Fruit fly (Drosophila melanogaster) whole organism, embryonic: Measurements from ENCODE around the gene Syx1A.

ENCODE experiments used
- C15 ChIP-seq: fragments of 200-800 bp; sonication (Bioruptor generic); IDR thresholded peaks from 3 replicates; pipeline ENCODE4 v1.3.6; 2022; ENCODE audit warnings: missing biosample characterization, missing genetic modification characterization
- CG10147 ChIP-seq: fragments of 200-800 bp; sonication (Bioruptor generic); optimal IDR thresholded peaks from 2 replicates; lab custom pipeline; 2019; ENCODE audit warnings: missing biosample characterization, mild to moderate bottlenecking, missing genetic modification characterization, moderate library complexity
- CG10431 ChIP-seq: fragments of 200-800 bp; sonication (Bioruptor generic); optimal IDR thresholded peaks from 3 replicates; lab custom pipeline; 2018; ENCODE audit warnings: missing biosample characterization, mild to moderate bottlenecking, missing genetic modification characterization
- CG10654 ChIP-seq: fragments of 200-800 bp; sonication (Bioruptor generic); optimal IDR thresholded peaks from 2 replicates; lab custom pipeline; 2016; ENCODE audit warnings: missing biosample characterization, missing genetic modification characterization
- CG10959 ChIP-seq: fragments of 200-800 bp; sonication (Bioruptor generic); IDR thresholded peaks from 2 replicates; pipeline ENCODE4 v1.3.6; 2022; ENCODE audit warnings: missing biosample characterization, missing genetic modification characterization
- CG1233 ChIP-seq: fragments of 200-800 bp; sonication (Bioruptor generic); optimal IDR thresholded peaks from 4 replicates; lab custom pipeline; 2018; ENCODE audit warnings: missing biosample characterization, mild to moderate bottlenecking, missing genetic modification characterization
- CG12744 ChIP-seq: fragments of 200-800 bp; sonication (Bioruptor generic); optimal IDR thresholded peaks from 2 replicates; lab custom pipeline; 2016; ENCODE audit warnings: missing biosample characterization, missing genetic modification characterization
- CG13287 ChIP-seq: fragments of 200-800 bp; sonication (Bioruptor generic); IDR thresholded peaks from 2 replicates; pipeline ENCODE4 v1.3.6; 2022; ENCODE audit warnings: missing biosample characterization, missing genetic modification characterization; ENCODE audit not compliant: partially characterized antibody
- CG13624 ChIP-seq: fragments of 200-800 bp; sonication (Bioruptor generic); optimal IDR thresholded peaks from 2 replicates; lab custom pipeline; 2016; ENCODE audit warnings: missing biosample characterization, missing genetic modification characterization
- CG15269 ChIP-seq: fragments of 200-800 bp; sonication (Bioruptor generic); optimal IDR thresholded peaks from 2 replicates; lab custom pipeline; 2018; ENCODE audit warnings: missing biosample characterization, mild to moderate bottlenecking, missing genetic modification characterization, moderate library complexity
- CG15514 ChIP-seq: fragments of 200-800 bp; sonication (Bioruptor generic); optimal IDR thresholded peaks from 3 replicates; lab custom pipeline; 2017; ENCODE audit warnings: missing biosample characterization, missing genetic modification characterization, mild to moderate bottlenecking, moderate library complexity, missing genetic modification reagents
- CG17186 ChIP-seq: fragments of 200-800 bp; sonication (Bioruptor generic); optimal IDR thresholded peaks from 3 replicates; lab custom pipeline; 2017; ENCODE audit warnings: missing biosample characterization, missing genetic modification reagents, missing genetic modification characterization
- CG17802 ChIP-seq: fragments of 200-800 bp; sonication (Bioruptor generic); optimal IDR thresholded peaks from 2 replicates; lab custom pipeline; 2018; ENCODE audit warnings: missing biosample characterization, mild to moderate bottlenecking, missing genetic modification characterization, moderate library complexity
- CG2678 ChIP-seq: fragments of 200-800 bp; sonication (Bioruptor generic); optimal IDR thresholded peaks from 3 replicates; lab custom pipeline; 2019; ENCODE audit warnings: missing biosample characterization, mild to moderate bottlenecking, missing genetic modification characterization, moderate library complexity
- CG31365 ChIP-seq: fragments of 200-800 bp; sonication (Bioruptor generic); optimal IDR thresholded peaks from 2 replicates; lab custom pipeline; 2018; ENCODE audit warnings: missing biosample characterization, mild to moderate bottlenecking, missing genetic modification characterization
- CG42726 ChIP-seq: fragments of 200-800 bp; sonication (Bioruptor generic); IDR thresholded peaks from 2 replicates; pipeline ENCODE4 v1.3.6; 2022; ENCODE audit warnings: missing biosample characterization, missing genetic modification characterization; ENCODE audit not compliant: partially characterized antibody
- CG7928 ChIP-seq: fragments of 200-800 bp; sonication (Bioruptor generic); optimal IDR thresholded peaks from 2 replicates; lab custom pipeline; 2017; ENCODE audit warnings: missing biosample characterization, mild to moderate bottlenecking, missing genetic modification characterization
- D19B ChIP-seq: fragments of 200-800 bp; sonication (Bioruptor generic); optimal IDR thresholded peaks from 2 replicates; lab custom pipeline; 2017; ENCODE audit warnings: missing biosample characterization, mild to moderate bottlenecking, missing genetic modification characterization
- Doc3 ChIP-seq: fragments of 200-800 bp; sonication (Bioruptor generic); IDR thresholded peaks from 3 replicates; pipeline ENCODE4 v1.3.6; 2022; ENCODE audit warnings: missing biosample characterization, missing genetic modification characterization; ENCODE audit not compliant: partially characterized antibody
- Hr51 ChIP-seq, 2 experiments: fragments of 200-800 bp; sonication (Bioruptor generic); optimal IDR thresholded peaks; 2 replicates in 1 of 2; 3 replicates in 1 of 2; lab custom pipeline; 2016 to 2018; ENCODE audit warnings: missing biosample characterization in 2 of 2, missing genetic modification characterization in 2 of 2, mild to moderate bottlenecking in 1 of 2, moderate library complexity in 1 of 2
- Lpt ChIP-seq: fragments of >200 bp; optimal IDR thresholded peaks from 2 replicates; lab custom pipeline; 2018; ENCODE audit warnings: missing biosample characterization, missing genetic modification characterization
- NC2α ChIP-seq: fragments of 200-800 bp; sonication (Bioruptor generic); optimal IDR thresholded peaks from 2 replicates; lab custom pipeline; 2016; ENCODE audit warnings: missing biosample characterization, missing genetic modification characterization
- NC2β ChIP-seq: fragments of 200-800 bp; sonication (Bioruptor generic); optimal IDR thresholded peaks from 2 replicates; lab custom pipeline; 2016; ENCODE audit warnings: missing biosample characterization, missing genetic modification characterization
- NFAT ChIP-seq: fragments of 200-800 bp; sonication (Bioruptor generic); IDR thresholded peaks from 2 replicates; pipeline ENCODE4 v1.3.6; 2022; ENCODE audit warnings: missing biosample characterization, missing genetic modification characterization
- Nf-YB ChIP-seq: fragments of 200-800 bp; sonication (Bioruptor generic); optimal IDR thresholded peaks from 3 replicates; lab custom pipeline; 2019; ENCODE audit warnings: missing biosample characterization, mild to moderate bottlenecking, missing genetic modification characterization, moderate library complexity
- Nf-YC ChIP-seq: fragments of 200-800 bp; optimal IDR thresholded peaks from 3 replicates; lab custom pipeline; 2019; ENCODE audit warnings: missing biosample characterization, mild to moderate bottlenecking, missing genetic modification characterization, moderate library complexity
- Oaz ChIP-seq: fragments of 200-800 bp; sonication (Bioruptor generic); IDR thresholded peaks from 2 replicates; pipeline ENCODE4 v1.3.6; 2022; ENCODE audit warnings: missing biosample characterization, missing genetic modification characterization
- Oli ChIP-seq: fragments of 200-800 bp; sonication (Bioruptor generic); optimal IDR thresholded peaks from 2 replicates; lab custom pipeline; 2018; ENCODE audit warnings: missing biosample characterization, mild to moderate bottlenecking, missing genetic modification characterization, moderate library complexity
- az2 ChIP-seq: fragments of 200-800 bp; sonication (Bioruptor generic); optimal IDR thresholded peaks from 3 replicates; lab custom pipeline; 2016; ENCODE audit warnings: missing biosample characterization, missing genetic modification characterization
- bowl ChIP-seq: fragments of 200-800 bp; sonication (Bioruptor generic); IDR thresholded peaks from 2 replicates; pipeline ENCODE4 v1.3.6; 2022; ENCODE audit warnings: missing biosample characterization, missing genetic modification characterization
- chm ChIP-seq: fragments of 200-800 bp; sonication (Bioruptor generic); IDR thresholded peaks from 2 replicates; pipeline ENCODE4 v1.3.6; 2022; ENCODE audit warnings: missing biosample characterization, missing genetic modification characterization
- chn ChIP-seq: fragments of 200-800 bp; sonication (Bioruptor generic); optimal IDR thresholded peaks from 2 replicates; lab custom pipeline; 2016; ENCODE audit warnings: missing biosample characterization, missing genetic modification characterization
- crp ChIP-seq, 2 experiments: fragments of 200-800 bp; sonication (Bioruptor generic); optimal IDR thresholded peaks; 2 replicates in 1 of 2; 3 replicates in 1 of 2; lab custom pipeline; 2017; ENCODE audit warnings: missing biosample characterization in 2 of 2, missing genetic modification characterization in 2 of 2, mild to moderate bottlenecking in 1 of 2, moderate library complexity in 1 of 2
- disco-r ChIP-seq: fragments of 200-800 bp; sonication (Bioruptor generic); optimal IDR thresholded peaks from 2 replicates; lab custom pipeline; 2016; ENCODE audit warnings: missing biosample characterization, missing genetic modification characterization
- ems ChIP-seq: fragments of 200-800 bp; sonication (Bioruptor generic); optimal IDR thresholded peaks from 3 replicates; lab custom pipeline; 2016; ENCODE audit warnings: missing biosample characterization, missing genetic modification characterization
- grau ChIP-seq: fragments of 200-800 bp; optimal IDR thresholded peaks from 3 replicates; lab custom pipeline; 2019; ENCODE audit warnings: missing biosample characterization, mild to moderate bottlenecking, missing genetic modification characterization, moderate library complexity
- gro ChIP-seq: fragments of 200-800 bp; sonication (Bioruptor generic); optimal IDR thresholded peaks from 2 replicates; lab custom pipeline; 2016; ENCODE audit warnings: missing biosample characterization, missing genetic modification characterization
- hbn ChIP-seq: fragments of 200-800 bp; sonication (Bioruptor generic); IDR thresholded peaks from 2 replicates; pipeline ENCODE4 v1.3.6; 2022; ENCODE audit warnings: missing biosample characterization, missing genetic modification characterization; ENCODE audit not compliant: partially characterized antibody
- kah ChIP-seq: fragments of 200-800 bp; sonication (Bioruptor generic); optimal IDR thresholded peaks from 2 replicates; lab custom pipeline; 2018; ENCODE audit warnings: missing biosample characterization, mild to moderate bottlenecking, missing genetic modification characterization
- lab ChIP-seq: fragments of 200-800 bp; sonication (Bioruptor generic); optimal IDR thresholded peaks from 3 replicates; lab custom pipeline; 2017; ENCODE audit warnings: missing biosample characterization, missing genetic modification characterization, mild to moderate bottlenecking, moderate library complexity, missing genetic modification reagents
- mam ChIP-seq: fragments of 200-800 bp; sonication (Bioruptor generic); optimal IDR thresholded peaks from 3 replicates; lab custom pipeline; 2016; ENCODE audit warnings: missing biosample characterization, missing genetic modification characterization
- ranshi ChIP-seq: fragments of 200-800 bp; sonication (Bioruptor generic); IDR thresholded peaks from 2 replicates; pipeline ENCODE4 v1.3.6; 2022; ENCODE audit warnings: missing biosample characterization, missing genetic modification characterization
- run ChIP-seq: fragments of 200-800 bp; sonication (Bioruptor generic); optimal IDR thresholded peaks from 3 replicates; lab custom pipeline; 2018; ENCODE audit warnings: missing biosample characterization, mild to moderate bottlenecking, missing genetic modification characterization
- seq ChIP-seq: fragments of 200-800 bp; sonication (Bioruptor generic); IDR thresholded peaks from 2 replicates; pipeline ENCODE4 v1.3.6; 2022; ENCODE audit warnings: missing biosample characterization, missing genetic modification characterization
- slp2 ChIP-seq: fragments of 200-800 bp; sonication (Bioruptor generic); optimal IDR thresholded peaks from 2 replicates; lab custom pipeline; 2016; ENCODE audit warnings: missing biosample characterization, missing genetic modification characterization
- tio ChIP-seq: fragments of 200-800 bp; sonication (Bioruptor generic); optimal IDR thresholded peaks from 2 replicates; lab custom pipeline; 2017; ENCODE audit warnings: missing biosample characterization, missing genetic modification characterization, inconsistent platforms
- toy ChIP-seq: fragments of 200-800 bp; sonication (Bioruptor generic); IDR thresholded peaks from 2 replicates; pipeline ENCODE4 v1.3.6; 2022; ENCODE audit warnings: missing biosample characterization, missing genetic modification characterization
- yki ChIP-seq: fragments of >200 bp; optimal IDR thresholded peaks from 3 replicates; lab custom pipeline; 2018

Syx1A gene

DNA sequence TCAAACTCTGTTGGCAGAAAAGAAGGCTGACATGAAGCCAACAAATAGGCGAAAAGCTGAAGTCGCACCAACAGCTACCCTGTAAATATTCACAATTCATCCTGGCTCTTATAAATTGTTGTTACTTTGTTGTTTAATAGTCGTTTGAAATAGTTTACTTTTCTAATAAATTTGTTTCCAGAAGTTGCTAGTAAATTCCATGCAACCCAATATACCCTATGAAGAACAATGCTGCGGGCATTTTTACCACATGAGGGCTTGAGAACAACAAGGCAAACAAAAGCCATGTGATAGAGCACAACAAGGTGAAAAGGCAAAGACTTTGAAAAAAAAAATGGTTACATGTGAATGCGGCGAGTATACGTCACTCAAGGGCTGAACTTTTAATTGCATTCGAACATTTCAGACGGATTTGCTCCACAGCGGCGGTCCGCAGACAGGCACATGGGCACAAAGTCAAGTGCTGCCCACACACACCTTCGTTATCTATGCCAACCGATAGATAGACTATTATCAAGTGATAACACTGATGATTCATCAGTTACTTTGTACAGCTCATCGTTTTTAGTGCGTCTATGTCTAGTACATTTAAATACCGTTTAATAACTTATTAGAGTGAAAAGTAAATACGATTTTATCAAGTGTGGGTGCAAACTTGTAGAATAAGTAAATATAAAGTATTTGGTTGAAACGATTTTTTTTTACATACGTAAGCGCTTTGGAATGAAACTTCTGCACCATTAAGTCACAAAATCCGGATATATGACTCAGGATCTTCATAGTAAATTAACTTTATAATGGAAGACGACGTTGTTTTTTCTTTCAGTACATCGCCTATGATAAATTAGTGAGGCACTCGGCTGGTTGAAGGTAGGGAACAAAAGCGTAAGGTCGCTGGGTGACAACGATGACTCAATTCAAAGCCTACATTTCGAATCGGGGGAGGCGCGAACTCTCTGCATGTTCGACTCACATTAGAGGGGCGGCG lies 6.2 kb downstream of the Syx1A start (continued):
- TF ChIP-seq C15 (GFP tag; lab: Robert Waterston, UW) = peak; percentile 60; the same call in 1 of the 3 replicates
- TF ChIP-seq disco-r (GFP tag; lab: Kevin White, UChicago) = peak; percentile 39
- TF ChIP-seq NC2β (GFP tag; lab: Kevin White, UChicago) = peak; percentile 78
- peak; percentile 74 for TF ChIP-seq NFAT (GFP tag; lab: Robert Waterston, UW)
- TF ChIP-seq tio = peak; percentile 80
- no peak for TF ChIP-seq run
- peak; percentile 85 for TF ChIP-seq az2 (GFP tag; lab: Kevin White, UChicago)
- TF ChIP-seq Oaz = peak; percentile 60; the same call in 1 of the 2 replicates
- TF ChIP-seq CG13287 (GFP tag; lab: Robert Waterston, UW) = no peak
- TF ChIP-seq slp2 (GFP tag; lab: Kevin White, UChicago) = peak; percentile 65
- TF ChIP-seq grau = peak; percentile 79
- peak; percentile 35 for TF ChIP-seq CG10654
- peak; percentile 65 for TF ChIP-seq CG15514 (GFP tag; lab: Kevin White, UChicago)
- peak; percentile 86 for TF ChIP-seq lab
- TF ChIP-seq CG10431 (GFP tag; lab: Kevin White, UChicago) = no peak
- peak; percentile 84 for TF ChIP-seq chn (GFP tag; lab: Kevin White, UChicago)
- peak; percentile 95 for TF ChIP-seq D19B
- no peak for TF ChIP-seq CG17186
- no peak for TF ChIP-seq hbn (GFP tag; lab: Robert Waterston, UW)
- TF ChIP-seq CG7928 = no peak
- peak; percentile 60 for TF ChIP-seq CG10959
- peak; percentile 70 for TF ChIP-seq ems (GFP tag; lab: Kevin White, UChicago)
- peak; percentile 84 for TF ChIP-seq CG15269 (tag; lab: Kevin White, UChicago)
- no peak for TF ChIP-seq Lpt (GFP tag; lab: Kevin White, UChicago)
- TF ChIP-seq CG2678 (tag; lab: Kevin White, UChicago) = peak; percentile 79
- TF ChIP-seq CG31365 = peak; percentile 28
- peak; percentile 70 for TF ChIP-seq gro (GFP tag; lab: Kevin White, UChicago)
- peak; percentile 45 for TF ChIP-seq CG17802 (tag; lab: Kevin White, UChicago)
- TF ChIP-seq CG1233 = peak; percentile 65
- TF ChIP-seq toy = no peak
- peak; percentile 84 for TF ChIP-seq CG13624 (GFP tag; lab: Kevin White, UChicago)
- TF ChIP-seq mam = peak; percentile 89
- TF ChIP-seq CG10147 (GFP tag; lab: Kevin White, UChicago) = peak; percentile 54
- no peak for TF ChIP-seq Doc3 (GFP tag; lab: Robert Waterston, UW)
- peak; percentile 82 for TF ChIP-seq Oli (tag; lab: Kevin White, UChicago)
- peak; percentile 88 for TF ChIP-seq ranshi (GFP tag; lab: Robert Waterston, UW)
- TF ChIP-seq kah (GFP tag; lab: Kevin White, UChicago) = no peak
- TF ChIP-seq seq (GFP tag; lab: Robert Waterston, UW) = peak; percentile 85
- TF ChIP-seq CG42726 (GFP tag; lab: Robert Waterston, UW) = no peak
- 0 out of 2 replicates have a peak, but pooled peaks have one; percentile 50 for TF ChIP-seq bowl (GFP tag; lab: Robert Waterston, UW)
- no peak for TF ChIP-seq Nf-YC (tag; lab: Kevin White, UChicago)
- peak; percentile 82 for TF ChIP-seq chm
- TF ChIP-seq yki = no peak
- TF ChIP-seq Hr51 (GFP tag; optimal IDR thresholded peaks at IDR 0.05; lab: Kevin White, UChicago) = peak; percentile 70 to 71
- peak; percentile 32 for TF ChIP-seq Nf-YB (GFP tag; lab: Kevin White, UChicago)
- TF ChIP-seq crp (GFP tag; optimal IDR thresholded peaks at IDR 0.05; lab: Kevin White, UChicago) = no peak
- TF ChIP-seq NC2α (GFP tag; lab: Kevin White, UChicago) = peak; percentile 55
- TF ChIP-seq CG12744 (GFP tag; lab: Kevin White, UChicago) = peak; percentile 39
